Worm (Caenorhabditis elegans): ENCODE results near the gene gex-3.

Gene gex-3

ce11 chrIV:12431755-12432154 lies 27.5 kb downstream of the gex-3 start:
- TF ChIP-seq aha-1 (tag) = peak; percentile 92
- TF ChIP-seq ZK337.2 (GFP tag; IDR thresholded peaks at IDR 0.05) = no peak
- no peak for TF ChIP-seq cey-2 (tag; optimal IDR thresholded peaks at IDR 0.05; ENCODE audit: borderline replicate concordance, insufficient read depth)

- TF ChIP-seq unc-62 (GFP tag; optimal IDR thresholded peaks at IDR 0.05 in 1 of 2) = no peak
- TF ChIP-seq unc-62 (tag; optimal IDR thresholded peaks at IDR 0.05) = no peak
- no peak for TF ChIP-seq dmd-6 (GFP tag; IDR thresholded peaks at IDR 0.05)
- no peak for TF ChIP-seq mxl-3 (GFP tag; optimal IDR thresholded peaks at IDR 0.05)
- no peak for TF ChIP-seq hlh-11 (tag; optimal IDR thresholded peaks at IDR 0.05)
- no peak for TF ChIP-seq skn-1 (tag; optimal IDR thresholded peaks at IDR 0.05)
- no peak for TF ChIP-seq unc-39 (tag; optimal IDR thresholded peaks at IDR 0.05)
- TF ChIP-seq lin-39 (tag; optimal IDR thresholded peaks at IDR 0.05) = no peak
- no peak for TF ChIP-seq snpc-1.2 (GFP tag; IDR thresholded peaks at IDR 0.05)
- no peak for TF ChIP-seq ces-1 (GFP tag; optimal IDR thresholded peaks at IDR 0.05)
- no peak for TF ChIP-seq ceh-32 (tag; optimal IDR thresholded peaks at IDR 0.05; ENCODE audit: poor library complexity)
- TF ChIP-seq daf-16 (GFP tag; optimal IDR thresholded peaks at IDR 0.05) = no peak
- TF ChIP-seq daf-16 (tag; optimal IDR thresholded peaks at IDR 0.05) = no peak
- TF ChIP-seq Y48G9A.11 (GFP tag; IDR thresholded peaks at IDR 0.05) = no peak
- TF ChIP-seq nhr-237 (tag; optimal IDR thresholded peaks at IDR 0.05) = no peak
- TF ChIP-seq nhr-41 (GFP tag; IDR thresholded peaks at IDR 0.05) = no peak
- TF ChIP-seq rbr-2 (tag; optimal IDR thresholded peaks at IDR 0.05) = no peak
- no peak for TF ChIP-seq set-16 (GFP tag; IDR thresholded peaks at IDR 0.05)
- no peak for TF ChIP-seq ceh-28 (tag; optimal IDR thresholded peaks at IDR 0.05)
Measured at ce11 chrIV:12432340-12432739, 28.1 kb downstream of the gex-3 start, which contains the start of gene clec-184. Gene clec-184 (plus strand): TSS chrIV:12432640.

- peak; percentile 19 for TF ChIP-seq nhr-77 (tag; optimal IDR thresholded peaks at IDR 0.05)
- peak; percentile 81 for TF ChIP-seq nhr-28 (tag; optimal IDR thresholded peaks at IDR 0.05)
- no peak for TF ChIP-seq daf-8 (GFP tag; IDR thresholded peaks at IDR 0.05)
- TF ChIP-seq pqm-1 (tag; optimal IDR thresholded peaks at IDR 0.05) = peak; percentile 93
- TF ChIP-seq spr-3 (GFP tag; optimal IDR thresholded peaks at IDR 0.05) = no peak
- 0 out of 2 replicates have a peak, but pooled peaks have one; percentile 19 for TF ChIP-seq lin-1 (GFP tag; IDR thresholded peaks at IDR 0.05)
- peak; percentile 42 for TF ChIP-seq hlh-11 (tag; optimal IDR thresholded peaks at IDR 0.05)
- TF ChIP-seq pha-4 (GFP tag; IDR thresholded peaks at IDR 0.05) = no peak
- no peak for TF ChIP-seq pha-4 (tag; optimal IDR thresholded peaks at IDR 0.05)
- no peak for TF ChIP-seq daf-16 (GFP tag; optimal IDR thresholded peaks at IDR 0.05)
- peak; percentile 55 for TF ChIP-seq daf-16 (tag; optimal IDR thresholded peaks at IDR 0.05)
- TF ChIP-seq php-3 (GFP tag; IDR thresholded peaks at IDR 0.05) = 0 out of 2 replicates have a peak, but pooled peaks have one; percentile 27
- TF ChIP-seq nhr-42 (GFP tag; IDR thresholded peaks at IDR 0.05) = no peak
- no peak for TF ChIP-seq Y105C5A.15 (GFP tag; IDR thresholded peaks at IDR 0.05)
- TF ChIP-seq mep-1 (tag; optimal IDR thresholded peaks at IDR 0.05) = no peak
- no peak for TF ChIP-seq ztf-11 (tag; optimal IDR thresholded peaks at IDR 0.05)
Measured at ce11 chrIV:12435442-12435841, 31.2 kb downstream of the gex-3 start, which contains the start of gene irg-4. Gene irg-4 (plus strand): TSS chrIV:12435833.

- TF ChIP-seq nhr-11 (tag; optimal IDR thresholded peaks at IDR 0.05) = no peak
- TF ChIP-seq nhr-77 (tag; optimal IDR thresholded peaks at IDR 0.05) = no peak
- no peak for TF ChIP-seq sdz-12 (GFP tag; optimal IDR thresholded peaks at IDR 0.05)
- TF ChIP-seq zfp-3 (GFP tag; conservative IDR thresholded peaks at IDR 0.05) = no peak
- TF ChIP-seq ZK337.2 (GFP tag; IDR thresholded peaks at IDR 0.05) = no peak
- TF ChIP-seq daf-16 (GFP tag; optimal IDR thresholded peaks at IDR 0.05) = no peak
- TF ChIP-seq daf-16 (tag; optimal IDR thresholded peaks at IDR 0.05) = no peak
- no peak for TF ChIP-seq egl-27 (tag; optimal IDR thresholded peaks at IDR 0.05)
- TF ChIP-seq lin-39 (tag; optimal IDR thresholded peaks at IDR 0.05) = no peak
- TF ChIP-seq T20F7.1 (GFP tag; optimal IDR thresholded peaks at IDR 0.05) = no peak
- no peak for TF ChIP-seq ceh-20 (GFP tag; IDR thresholded peaks at IDR 0.05)
- no peak for TF ChIP-seq T26A8.4 (GFP tag; IDR thresholded peaks at IDR 0.05)
- no peak for TF ChIP-seq ceh-82 (tag; optimal IDR thresholded peaks at IDR 0.05)
- TF ChIP-seq R02D3.7 (tag; optimal IDR thresholded peaks at IDR 0.05) = no peak
- no peak for TF ChIP-seq F44E2.7 (GFP tag; IDR thresholded peaks at IDR 0.05)
- no peak for TF ChIP-seq dpl-1 (GFP tag; optimal IDR thresholded peaks at IDR 0.05)
Measured at ce11 chrIV:12438359-12438758, 34.1 kb downstream of the gex-3 start, which contains the start of gene clec-185. Gene clec-185 (plus strand): TSS chrIV:12438659.
